Worm (Caenorhabditis elegans) whole organism, midembryonic: ENCODE data around the gene nse-4.

ENCODE experiments used
- T22C8.4 ChIP-seq: fragments of 200-800 bp; sonication (Bioruptor generic); IDR thresholded peaks from 2 replicates; pipeline ENCODE4 v1.3.6; 2022; ENCODE audit warnings: missing genetic modification characterization, missing compliant biosample characterization
- cog-1 ChIP-seq: sonication (generic microtip); optimal IDR thresholded peaks from 2 replicates; lab custom pipeline; 2016; ENCODE audit warnings: missing genetic modification characterization, missing compliant biosample characterization
- flt-1 ChIP-seq: fragments of 200-800 bp; sonication (Bioruptor generic); IDR thresholded peaks from 2 replicates; pipeline ENCODE4 v1.3.6; 2022; ENCODE audit warnings: missing genetic modification characterization, missing compliant biosample characterization
- klf-2 ChIP-seq: fragments of 200-800 bp; sonication (Bioruptor generic); conservative IDR thresholded peaks from 2 replicates; pipeline ENCODE4 v1.3.6; 2022; ENCODE audit warnings: missing genetic modification reagents, missing genetic modification characterization, missing compliant biosample characterization
- med-1 ChIP-seq: sonication (generic microtip); optimal IDR thresholded peaks from 2 replicates; lab custom pipeline; 2017; ENCODE audit warnings: missing genetic modification characterization, mild to moderate bottlenecking, missing compliant biosample characterization, antibody characterized with exemption, missing genetic modification reagents; ENCODE audit not compliant: insufficient read depth
- ref-1 ChIP-seq: fragments of 200-800 bp; sonication (Bioruptor generic); conservative IDR thresholded peaks from 2 replicates; pipeline ENCODE4 v1.3.6; 2022; ENCODE audit warnings: missing genetic modification reagents, missing genetic modification characterization, missing compliant biosample characterization
- tab-1 ChIP-seq: fragments of 200-800 bp; sonication (Bioruptor generic); IDR thresholded peaks from 2 replicates; pipeline ENCODE4 v1.3.6; 2022; ENCODE audit warnings: missing genetic modification characterization, missing compliant biosample characterization
- ztf-23 ChIP-seq: fragments of 200-800 bp; sonication (Bioruptor generic); IDR thresholded peaks from 2 replicates; pipeline ENCODE4 v1.3.6; 2022; ENCODE audit warnings: missing genetic modification reagents, missing genetic modification characterization, missing compliant biosample characterization
- ztf-29 ChIP-seq: fragments of 200-800 bp; sonication (Bioruptor generic); IDR thresholded peaks from 2 replicates; pipeline ENCODE4 v1.3.6; 2022; ENCODE audit warnings: missing genetic modification reagents, missing genetic modification characterization, missing compliant biosample characterization

Gene nse-4

ce11 chrIV:11461335-11461734, 19.3 kb upstream of the nse-4 start:
- no peak for TF ChIP-seq ztf-23 (GFP tag; lab: Robert Waterston, UW)
- TF ChIP-seq med-1 (GFP tag; lab: Kevin White, UChicago) = no peak
- TF ChIP-seq ref-1 (GFP tag; lab: Robert Waterston, UW) = no peak
- TF ChIP-seq ztf-29 (GFP tag; lab: Robert Waterston, UW) = no peak
- TF ChIP-seq klf-2 (GFP tag; lab: Robert Waterston, UW) = no peak
- TF ChIP-seq flt-1 (GFP tag; lab: Robert Waterston, UW) = no peak
- no peak for TF ChIP-seq tab-1 (GFP tag; lab: Robert Waterston, UW)
- TF ChIP-seq cog-1 (tag; lab: Kevin White, UChicago) = no peak
- TF ChIP-seq T22C8.4 (GFP tag; lab: Robert Waterston, UW) = no peak

- TF ChIP-seq T22C8.4 (GFP tag; lab: Robert Waterston, UW) = no peak
- TF ChIP-seq klf-2 (GFP tag; lab: Robert Waterston, UW) = no peak
- no peak for TF ChIP-seq flt-1 (GFP tag; lab: Robert Waterston, UW)
- TF ChIP-seq med-1 (GFP tag; lab: Kevin White, UChicago) = no peak
- no peak for TF ChIP-seq ztf-29 (GFP tag; lab: Robert Waterston, UW)
- no peak for TF ChIP-seq ref-1 (GFP tag; lab: Robert Waterston, UW)
- TF ChIP-seq tab-1 (GFP tag; lab: Robert Waterston, UW) = no peak
- no peak for TF ChIP-seq cog-1 (tag; lab: Kevin White, UChicago)
Measured at ce11 chrIV:11465125-11465524, 15.5 kb upstream of the nse-4 start, which contains the start of gene C10C6.3. TSS of gene C10C6.3 (minus strand) at chrIV:11465225.

ce11 chrIV:11467413-11467812, 13.2 kb upstream of the nse-4 start, which contains the start of gene C10C6.7:
TSS of gene C10C6.7 (minus strand) at chrIV:11467513.
- TF ChIP-seq ref-1 (GFP tag; lab: Robert Waterston, UW) (no peak), flt-1 (GFP tag; lab: Robert Waterston, UW) (no peak), T22C8.4 (GFP tag; lab: Robert Waterston, UW) (no peak), tab-1 (GFP tag; lab: Robert Waterston, UW) (no peak), klf-2 (GFP tag; lab: Robert Waterston, UW) (no peak), cog-1 (tag; lab: Kevin White, UChicago) (no peak), med-1 (GFP tag; lab: Kevin White, UChicago) (no peak), ztf-29 (GFP tag; lab: Robert Waterston, UW) (no peak), ztf-23 (GFP tag; lab: Robert Waterston, UW) (no peak)

- TF ChIP-seq tab-1 (GFP tag; lab: Robert Waterston, UW) (no peak), klf-2 (GFP tag; lab: Robert Waterston, UW) (no peak), ref-1 (GFP tag; lab: Robert Waterston, UW) (no peak), flt-1 (GFP tag; lab: Robert Waterston, UW) (no peak), med-1 (GFP tag; lab: Kevin White, UChicago) (no peak), cog-1 (tag; lab: Kevin White, UChicago) (no peak), ztf-23 (GFP tag; lab: Robert Waterston, UW) (no peak), T22C8.4 (GFP tag; lab: Robert Waterston, UW) (no peak), ztf-29 (GFP tag; lab: Robert Waterston, UW) (no peak)
Measured at ce11 chrIV:11469698-11470591, 10.7 kb upstream of the nse-4 start, which contains the start of the genes C10C6.13 and wht-2. TSS of gene C10C6.13 (minus strand) at chrIV:11469748. TSS of gene wht-2 (plus strand) at chrIV:11470436.

- TF ChIP-seq cog-1 (tag; lab: Kevin White, UChicago) (no peak), tab-1 (GFP tag; lab: Robert Waterston, UW) (no peak), flt-1 (GFP tag; lab: Robert Waterston, UW) (no peak), ztf-29 (GFP tag; lab: Robert Waterston, UW) (no peak), med-1 (GFP tag; lab: Kevin White, UChicago) (no peak), ref-1 (GFP tag; lab: Robert Waterston, UW) (no peak)
Measured at ce11 chrIV:11472023-11472422, 8.6 kb upstream of the nse-4 start.

- TF ChIP-seq T22C8.4 (GFP tag; lab: Robert Waterston, UW) = peak; percentile 86
- TF ChIP-seq ztf-23 (GFP tag; lab: Robert Waterston, UW) = peak; percentile 95
- peak; percentile 91 for TF ChIP-seq ref-1 (GFP tag; lab: Robert Waterston, UW)
- TF ChIP-seq med-1 (GFP tag; lab: Kevin White, UChicago) = peak; percentile 78
- TF ChIP-seq klf-2 (GFP tag; lab: Robert Waterston, UW) = peak; percentile 96
- peak; percentile 96 for TF ChIP-seq flt-1 (GFP tag; lab: Robert Waterston, UW)
- TF ChIP-seq tab-1 (GFP tag; lab: Robert Waterston, UW) = peak; percentile 96
- TF ChIP-seq cog-1 (tag; lab: Kevin White, UChicago) = peak; percentile 90
- peak; percentile 94 for TF ChIP-seq ztf-29 (GFP tag; lab: Robert Waterston, UW)
Measured at ce11 chrIV:11474067-11474466, 6.6 kb upstream of the nse-4 start.

ce11 chrIV:11475080-11475479, 5.6 kb upstream of the nse-4 start:
- TF ChIP-seq ref-1 (GFP tag; lab: Robert Waterston, UW) (no peak), cog-1 (tag; lab: Kevin White, UChicago) (no peak), ztf-23 (GFP tag; lab: Robert Waterston, UW) (no peak), tab-1 (GFP tag; lab: Robert Waterston, UW) (no peak), med-1 (GFP tag; lab: Kevin White, UChicago) (no peak), T22C8.4 (GFP tag; lab: Robert Waterston, UW) (no peak), ztf-29 (GFP tag; lab: Robert Waterston, UW) (no peak), flt-1 (GFP tag; lab: Robert Waterston, UW) (no peak)

ce11 chrIV:11479095-11479494, 1.6 kb upstream of the nse-4 start, which contains the start of gene catp-8:
TSS of gene catp-8 (minus strand) at chrIV:11479251.
- TF ChIP-seq tab-1 (GFP tag; lab: Robert Waterston, UW) = no peak
- no peak for TF ChIP-seq ref-1 (GFP tag; lab: Robert Waterston, UW)
- TF ChIP-seq ztf-29 (GFP tag; lab: Robert Waterston, UW) = no peak
- TF ChIP-seq med-1 (GFP tag; lab: Kevin White, UChicago) = no peak
- TF ChIP-seq T22C8.4 (GFP tag; lab: Robert Waterston, UW) = no peak
- TF ChIP-seq flt-1 (GFP tag; lab: Robert Waterston, UW) = no peak
- no peak for TF ChIP-seq ztf-23 (GFP tag; lab: Robert Waterston, UW)
- no peak for TF ChIP-seq cog-1 (tag; lab: Kevin White, UChicago)
- TF ChIP-seq klf-2 (GFP tag; lab: Robert Waterston, UW) = no peak
